Fruit fly (Drosophila melanogaster) whole organism, embryonic: Measurements from ENCODE around the gene MED25.

Experiments used
- CG11093 ChIP-seq: fragments of 200-800 bp; sonication (Bioruptor generic); IDR thresholded peaks from 3 replicates; pipeline ENCODE4 v1.3.6; 2022; ENCODE audit warnings: missing biosample characterization, missing genetic modification characterization
- CG1233 ChIP-seq: fragments of 200-800 bp; sonication (Bioruptor generic); optimal IDR thresholded peaks from 4 replicates; lab custom pipeline; 2018; ENCODE audit warnings: missing biosample characterization, mild to moderate bottlenecking, missing genetic modification characterization
- CG12391 ChIP-seq: fragments of 200-800 bp; sonication (Bioruptor generic); optimal IDR thresholded peaks from 3 replicates; lab custom pipeline; 2018; ENCODE audit warnings: missing biosample characterization, mild to moderate bottlenecking, missing genetic modification characterization, moderate library complexity
- CG13296 ChIP-seq: fragments of 200-800 bp; sonication (Bioruptor generic); optimal IDR thresholded peaks from 3 replicates; lab custom pipeline; 2018; ENCODE audit warnings: missing biosample characterization, mild to moderate bottlenecking, missing genetic modification characterization
- CG14860 ChIP-seq: fragments of 200-800 bp; sonication (Bioruptor generic); IDR thresholded peaks from 3 replicates; pipeline ENCODE4 v1.3.6; 2022; ENCODE audit warnings: missing biosample characterization, missing genetic modification characterization; ENCODE audit not compliant: partially characterized antibody
- CG15601 ChIP-seq: fragments of 200-800 bp; sonication (Bioruptor generic); optimal IDR thresholded peaks from 3 replicates; lab custom pipeline; 2019; ENCODE audit warnings: missing biosample characterization, mild to moderate bottlenecking, missing genetic modification characterization, moderate library complexity
- CG17802 ChIP-seq: fragments of 200-800 bp; sonication (Bioruptor generic); optimal IDR thresholded peaks from 2 replicates; lab custom pipeline; 2018; ENCODE audit warnings: missing biosample characterization, mild to moderate bottlenecking, missing genetic modification characterization, moderate library complexity
- CG1792 ChIP-seq: fragments of 200-800 bp; sonication (Bioruptor generic); optimal IDR thresholded peaks from 2 replicates; lab custom pipeline; 2016; ENCODE audit warnings: missing biosample characterization, missing genetic modification characterization
- CG18476 ChIP-seq: fragments of 200-800 bp; sonication (Bioruptor generic); optimal IDR thresholded peaks from 2 replicates; lab custom pipeline; 2016; ENCODE audit warnings: missing biosample characterization, mild to moderate bottlenecking, missing genetic modification characterization
- CG2712 ChIP-seq: fragments of 200-800 bp; optimal IDR thresholded peaks from 3 replicates; lab custom pipeline; 2019; ENCODE audit warnings: missing biosample characterization, mild to moderate bottlenecking, missing genetic modification characterization, moderate library complexity
- CG32532 ChIP-seq: fragments of 200-800 bp; sonication (Bioruptor generic); IDR thresholded peaks from 2 replicates; pipeline ENCODE4 v1.3.6; 2022; ENCODE audit warnings: missing biosample characterization, missing genetic modification characterization
- CG3726 ChIP-seq: fragments of 200-800 bp; sonication (Bioruptor generic); IDR thresholded peaks from 3 replicates; pipeline ENCODE4, ENCODE4 v1.3.6; 2022; ENCODE audit warnings: missing biosample characterization, missing genetic modification characterization
- CG4730 ChIP-seq: fragments of 200-800 bp; sonication (Bioruptor generic); IDR thresholded peaks from 2 replicates; pipeline ENCODE4 v1.3.6; 2022; ENCODE audit warnings: missing biosample characterization, missing genetic modification characterization
- CG7372 ChIP-seq: fragments of 200-800 bp; sonication (Bioruptor generic); IDR thresholded peaks from 2 replicates; pipeline ENCODE4 v1.3.6; 2022; ENCODE audit warnings: missing biosample characterization, missing genetic modification characterization
- CkIIα-i1 ChIP-seq: fragments of 200-800 bp; sonication (Bioruptor generic); IDR thresholded peaks from 2 replicates; pipeline ENCODE4 v1.3.6; 2022; ENCODE audit warnings: missing biosample characterization, missing genetic modification characterization
- CrebB ChIP-seq: fragments of 200-800 bp; sonication (Bioruptor generic); optimal IDR thresholded peaks from 3 replicates; lab custom pipeline; 2018; ENCODE audit warnings: missing biosample characterization, mild to moderate bottlenecking, missing genetic modification characterization
- Dll ChIP-seq: fragments of 200-800 bp; sonication (Bioruptor generic); IDR thresholded peaks from 4 replicates; pipeline ENCODE4 v1.3.6; 2022; ENCODE audit warnings: missing biosample characterization, missing genetic modification characterization; ENCODE audit not compliant: partially characterized antibody
- Elba2 ChIP-seq: fragments of 200-800 bp; sonication (Bioruptor generic); optimal IDR thresholded peaks from 3 replicates; lab custom pipeline; 2016; ENCODE audit warnings: missing biosample characterization, missing genetic modification characterization
- Fer2 ChIP-seq: fragments of 200-800 bp; sonication (Bioruptor generic); optimal IDR thresholded peaks from 2 replicates; lab custom pipeline; 2018; ENCODE audit warnings: missing biosample characterization, mild to moderate bottlenecking, missing genetic modification characterization, moderate library complexity
- Gug ChIP-seq: fragments of 200-800 bp; sonication (Bioruptor generic); IDR thresholded peaks from 4 replicates; pipeline ENCODE4 v1.3.6; 2022; ENCODE audit warnings: missing biosample characterization, missing genetic modification characterization
- HmgD ChIP-seq: fragments of 200-800 bp; sonication (Bioruptor generic); optimal IDR thresholded peaks from 3 replicates; lab custom pipeline; 2016; ENCODE audit warnings: missing biosample characterization, missing genetic modification characterization
- Hmx ChIP-seq: fragments of 200-800 bp; sonication (Bioruptor generic); optimal IDR thresholded peaks from 2 replicates; lab custom pipeline; 2016; ENCODE audit warnings: missing biosample characterization, missing genetic modification characterization
- Hr39 ChIP-seq: fragments of >200 bp; optimal IDR thresholded peaks from 2 replicates; lab custom pipeline; 2017
- Hr51 ChIP-seq, 2 experiments: fragments of 200-800 bp; sonication (Bioruptor generic); optimal IDR thresholded peaks; 2 replicates in 1 of 2; 3 replicates in 1 of 2; lab custom pipeline; 2016 to 2018; ENCODE audit warnings: missing biosample characterization in 2 of 2, missing genetic modification characterization in 2 of 2, mild to moderate bottlenecking in 1 of 2, moderate library complexity in 1 of 2
- Kr ChIP-seq: fragments of 200-800 bp; sonication (Bioruptor generic); optimal IDR thresholded peaks from 2 replicates; lab custom pipeline; 2017; ENCODE audit warnings: missing biosample characterization, mild to moderate bottlenecking, missing genetic modification characterization
- MESR4 ChIP-seq: fragments of 200-800 bp; sonication (Bioruptor generic); optimal IDR thresholded peaks from 2 replicates; lab custom pipeline; 2018; ENCODE audit warnings: missing biosample characterization, mild to moderate bottlenecking, missing genetic modification characterization, moderate library complexity
- Med ChIP-seq: fragments of 200-800 bp; sonication (Bioruptor generic); peaks from one replicate; lab custom pipeline; 2016; ENCODE audit warnings: missing biosample characterization, missing genetic modification characterization, mild to moderate bottlenecking, inconsistent platforms, moderate library complexity
- Myb ChIP-seq: fragments of 200-800 bp; sonication (Bioruptor generic); optimal IDR thresholded peaks from 2 replicates; lab custom pipeline; 2016; ENCODE audit warnings: missing biosample characterization, missing genetic modification characterization
- NC2α ChIP-seq: fragments of 200-800 bp; sonication (Bioruptor generic); optimal IDR thresholded peaks from 2 replicates; lab custom pipeline; 2016; ENCODE audit warnings: missing biosample characterization, missing genetic modification characterization
- Ravus ChIP-seq: fragments of 200-800 bp; sonication (Bioruptor generic); IDR thresholded peaks from 2 replicates; pipeline ENCODE4 v1.3.6; 2022; ENCODE audit warnings: missing biosample characterization, missing genetic modification characterization
- Sry-β ChIP-seq: fragments of 200-800 bp; sonication (Bioruptor generic); optimal IDR thresholded peaks from 2 replicates; lab custom pipeline; 2018; ENCODE audit warnings: missing biosample characterization, mild to moderate bottlenecking, missing genetic modification characterization, moderate library complexity
- az2 ChIP-seq: fragments of 200-800 bp; sonication (Bioruptor generic); optimal IDR thresholded peaks from 3 replicates; lab custom pipeline; 2016; ENCODE audit warnings: missing biosample characterization, missing genetic modification characterization
- bcd ChIP-seq: fragments of 200-800 bp; sonication (Bioruptor generic); optimal IDR thresholded peaks from 2 replicates; lab custom pipeline; 2017; ENCODE audit warnings: missing biosample characterization, mild to moderate bottlenecking, missing genetic modification characterization
- dan ChIP-seq: fragments of 200-800 bp; sonication (Bioruptor generic); IDR thresholded peaks from 2 replicates; pipeline ENCODE4 v1.3.6; 2022; ENCODE audit warnings: missing biosample characterization, missing genetic modification characterization
- fd96Cb ChIP-seq: fragments of 200-800 bp; sonication (Bioruptor generic); optimal IDR thresholded peaks from 2 replicates; lab custom pipeline; 2018; ENCODE audit warnings: missing biosample characterization, mild to moderate bottlenecking, missing genetic modification characterization, moderate library complexity
- grau ChIP-seq: fragments of 200-800 bp; optimal IDR thresholded peaks from 3 replicates; lab custom pipeline; 2019; ENCODE audit warnings: missing biosample characterization, mild to moderate bottlenecking, missing genetic modification characterization, moderate library complexity
- hb ChIP-seq: fragments of 200-800 bp; sonication (Bioruptor generic); IDR thresholded peaks from 3 replicates; pipeline ENCODE4 v1.3.6; 2022; ENCODE audit warnings: missing biosample characterization, missing genetic modification characterization; ENCODE audit not compliant: partially characterized antibody
- inv ChIP-seq: fragments of 200-800 bp; sonication (Bioruptor generic); IDR thresholded peaks from 2 replicates; pipeline ENCODE4 v1.3.6; 2022; ENCODE audit warnings: missing biosample characterization, missing genetic modification characterization; ENCODE audit not compliant: partially characterized antibody
- kay ChIP-seq: fragments of 200-800 bp; sonication (Bioruptor generic); optimal IDR thresholded peaks from 2 replicates; lab custom pipeline; 2016; ENCODE audit warnings: missing biosample characterization, missing genetic modification characterization
- lola ChIP-seq, 3 experiments: fragments of >200 bp in 2 of 3; fragments of 200-800 bp in 1 of 3; sonication (Bioruptor generic) in 1 of 3; optimal IDR thresholded peaks; 2 replicates each; lab custom pipeline; 2017 to 2019; ENCODE audit warnings: missing biosample characterization in 3 of 3, missing genetic modification characterization in 3 of 3, mild to moderate bottlenecking in 1 of 3, moderate library complexity in 1 of 3
- nerfin-1 ChIP-seq: fragments of 200-800 bp; sonication (Bioruptor generic); optimal IDR thresholded peaks from 3 replicates; lab custom pipeline; 2019; ENCODE audit warnings: missing biosample characterization, mild to moderate bottlenecking, missing genetic modification characterization, moderate library complexity
- oc ChIP-seq: fragments of 200-800 bp; sonication (Bioruptor generic); optimal IDR thresholded peaks from 2 replicates; lab custom pipeline; 2018; ENCODE audit warnings: missing biosample characterization, mild to moderate bottlenecking, missing genetic modification characterization, moderate library complexity
- pho ChIP-seq: fragments of 200-800 bp; sonication (Bioruptor generic); optimal IDR thresholded peaks from 2 replicates; lab custom pipeline; 2016; ENCODE audit warnings: missing biosample characterization, missing genetic modification characterization
- phol ChIP-seq: fragments of 200-800 bp; sonication (Bioruptor generic); optimal IDR thresholded peaks from 3 replicates; lab custom pipeline; 2018; ENCODE audit warnings: missing biosample characterization, mild to moderate bottlenecking, missing genetic modification characterization, moderate library complexity
- repo ChIP-seq: fragments of 200-800 bp; sonication (Bioruptor generic); optimal IDR thresholded peaks from 2 replicates; lab custom pipeline; 2016; ENCODE audit warnings: missing biosample characterization, missing genetic modification characterization
- sd ChIP-seq: fragments of 200-800 bp; sonication (Bioruptor generic); optimal IDR thresholded peaks from 3 replicates; lab custom pipeline; 2018; ENCODE audit warnings: missing biosample characterization, mild to moderate bottlenecking, missing genetic modification characterization, moderate library complexity
- sisA ChIP-seq: fragments of 200-800 bp; sonication (Bioruptor generic); IDR thresholded peaks from 2 replicates; pipeline ENCODE4 v1.3.6; 2022; ENCODE audit warnings: missing biosample characterization, missing genetic modification characterization
- so ChIP-seq: fragments of 200-800 bp; sonication (Bioruptor generic); IDR thresholded peaks from 3 replicates; pipeline ENCODE4 v1.3.6; 2022; ENCODE audit warnings: missing biosample characterization, missing genetic modification characterization
- wdn ChIP-seq: fragments of 200-800 bp; sonication (Bioruptor generic); IDR thresholded peaks from 2 replicates; pipeline ENCODE4 v1.3.6; 2022; ENCODE audit warnings: missing biosample characterization, missing genetic modification characterization
- wek ChIP-seq: fragments of 200-800 bp; sonication (Bioruptor generic); optimal IDR thresholded peaks from 3 replicates; lab custom pipeline; 2018; ENCODE audit warnings: missing biosample characterization, mild to moderate bottlenecking, missing genetic modification characterization, moderate library complexity

Gene MED25

DNA sequence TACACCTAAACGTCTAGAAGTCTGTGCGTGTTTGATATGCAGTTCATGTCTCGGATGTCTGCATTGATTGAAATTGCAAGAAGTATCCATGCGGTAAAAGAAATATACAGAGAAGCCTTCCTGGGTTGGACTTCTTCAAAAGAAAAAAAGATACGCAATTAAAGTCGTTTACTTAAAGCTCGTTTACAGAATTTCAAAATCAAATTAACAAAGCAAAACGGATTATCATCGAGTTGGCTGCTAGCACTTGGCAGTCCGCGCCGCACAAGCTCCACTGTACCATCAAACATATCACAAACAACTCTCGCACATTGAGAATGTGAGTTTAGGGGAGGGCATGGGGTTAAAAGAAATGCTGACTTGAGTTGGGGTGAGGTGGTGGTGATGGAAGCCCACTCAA, 10.3 kb upstream of the MED25 start (continued):
- TF ChIP-seq CG32532 (GFP tag; lab: Robert Waterston, UW) (peak; percentile 67; the same call in 1 of the 2 replicates), repo (GFP tag; lab: Kevin White, UChicago) (peak; percentile 50), CG3726 (GFP tag; lab: Robert Waterston, UW) (peak; percentile 69; the same call in 2 of the 3 replicates), wek (GFP tag; lab: Kevin White, UChicago) (peak; percentile 62), CG7372 (GFP tag; lab: Robert Waterston, UW) (peak; percentile 47; the same call in 1 of the 2 replicates), Fer2 (tag; lab: Kevin White, UChicago) (peak; percentile 8), bcd (GFP tag; lab: Kevin White, UChicago) (peak; percentile 60), Kr (GFP tag; lab: Kevin White, UChicago) (no peak), nerfin-1 (tag; lab: Kevin White, UChicago) (peak; percentile 65), CG17802 (tag; lab: Kevin White, UChicago) (peak; percentile 65), lola (GFP tag; optimal IDR thresholded peaks at IDR 0.05; lab: Kevin White, UChicago) (peak in 1 of 3 experiments; percentile 78), CG11093 (GFP tag; lab: Robert Waterston, UW) (0 out of 3 replicates have a peak, but pooled peaks have one; percentile 46), hb (GFP tag; lab: Robert Waterston, UW) (no peak), pho (no peak), Ravus (GFP tag; lab: Robert Waterston, UW) (peak; percentile 17; the same call in 1 of the 2 replicates), wdn (peak; percentile 10; the same call in 1 of the 2 replicates), Dll (GFP tag; lab: Robert Waterston, UW) (no peak), Sry-β (GFP tag; lab: Kevin White, UChicago) (peak; percentile 6), Gug (GFP tag; lab: Robert Waterston, UW) (peak; percentile 85; the same call in 3 of the 4 replicates), CG4730 (peak; percentile 65), CG14860 (GFP tag; lab: Robert Waterston, UW) (no peak), CG18476 (peak; percentile 19), CG13296 (GFP tag; lab: Kevin White, UChicago) (no peak), NC2α (GFP tag; lab: Kevin White, UChicago) (peak; percentile 49), phol (tag; lab: Kevin White, UChicago) (peak; percentile 80), Hmx (GFP tag; lab: Kevin White, UChicago) (no peak), Hr51 (GFP tag; optimal IDR thresholded peaks at IDR 0.05; lab: Kevin White, UChicago) (peak in 1 of 2 experiments; percentile 68), Hr39 (no peak), kay (GFP tag; lab: Kevin White, UChicago) (peak; percentile 22), CG1792 (peak; percentile 32), CG1233 (GFP tag; lab: Kevin White, UChicago) (peak; percentile 20), fd96Cb (tag; lab: Kevin White, UChicago) (peak; percentile 86), Med (GFP tag; lab: Kevin White, UChicago) (peak; percentile 90), Elba2 (GFP tag; lab: Kevin White, UChicago) (no peak), oc (tag; lab: Kevin White, UChicago) (peak; percentile 78), CG12391 (tag; lab: Kevin White, UChicago) (peak; percentile 77), HmgD (GFP tag; lab: Kevin White, UChicago) (no peak), CrebB (tag; lab: Kevin White, UChicago) (peak; percentile 39), CG2712 (tag; lab: Kevin White, UChicago) (peak; percentile 87), Myb (GFP tag; lab: Kevin White, UChicago) (peak; percentile 49), az2 (peak; percentile 84), dan (peak; percentile 64; the same call in 1 of the 2 replicates), so (GFP tag; lab: Robert Waterston, UW) (peak; percentile 74), sisA (GFP tag; lab: Robert Waterston, UW) (peak; percentile 85), grau (tag; lab: Kevin White, UChicago) (peak; percentile 95), sd (tag; lab: Kevin White, UChicago) (no peak), CkIIα-i1 (no peak), CG15601 (tag; lab: Kevin White, UChicago) (peak; percentile 80), inv (no peak), MESR4 (GFP tag; lab: Kevin White, UChicago) (no peak)
